Fruit fly (Drosophila melanogaster) whole organism, embryonic: ENCODE measurements around the gene CG9920.

Source experiments
- Abd-B ChIP-seq: fragments of 200-800 bp; sonication (Bioruptor generic); optimal IDR thresholded peaks from 2 replicates; lab custom pipeline; 2018; ENCODE audit warnings: missing biosample characterization, mild to moderate bottlenecking, missing genetic modification characterization, moderate library complexity
- Antp ChIP-seq: fragments of 200-800 bp; sonication (Bioruptor generic); optimal IDR thresholded peaks from 3 replicates; lab custom pipeline; 2016; ENCODE audit warnings: missing biosample characterization, missing genetic modification characterization
- Blimp-1 ChIP-seq: fragments of 200-800 bp; sonication (Bioruptor generic); optimal IDR thresholded peaks from 3 replicates; lab custom pipeline; 2018; ENCODE audit warnings: missing biosample characterization, missing genetic modification characterization, mild to moderate bottlenecking, moderate library complexity, missing genetic modification reagents
- C15 ChIP-seq: fragments of 200-800 bp; sonication (Bioruptor generic); IDR thresholded peaks from 3 replicates; pipeline ENCODE4 v1.3.6; 2022; ENCODE audit warnings: missing biosample characterization, missing genetic modification characterization
- CG10321 ChIP-seq: fragments of 200-800 bp; sonication (Bioruptor generic); IDR thresholded peaks from 2 replicates; pipeline ENCODE4 v1.3.6; 2022; ENCODE audit warnings: missing biosample characterization, missing genetic modification characterization
- CG10654 ChIP-seq: fragments of 200-800 bp; sonication (Bioruptor generic); optimal IDR thresholded peaks from 2 replicates; lab custom pipeline; 2016; ENCODE audit warnings: missing biosample characterization, missing genetic modification characterization
- CG12219 ChIP-seq: fragments of 200-800 bp; sonication (Bioruptor generic); optimal IDR thresholded peaks from 3 replicates; lab custom pipeline; 2018; ENCODE audit warnings: missing biosample characterization, mild to moderate bottlenecking, missing genetic modification characterization
- CG12391 ChIP-seq: fragments of 200-800 bp; sonication (Bioruptor generic); optimal IDR thresholded peaks from 3 replicates; lab custom pipeline; 2018; ENCODE audit warnings: missing biosample characterization, mild to moderate bottlenecking, missing genetic modification characterization, moderate library complexity
- CG14710 ChIP-seq: fragments of 200-800 bp; sonication (Bioruptor generic); optimal IDR thresholded peaks from 3 replicates; lab custom pipeline; 2019; ENCODE audit warnings: missing biosample characterization, mild to moderate bottlenecking, missing genetic modification characterization, moderate library complexity
- CG16813 ChIP-seq: fragments of 200-800 bp; sonication (Bioruptor generic); IDR thresholded peaks from 3 replicates; pipeline ENCODE4 v1.3.6; 2022; ENCODE audit warnings: missing biosample characterization, missing genetic modification characterization; ENCODE audit not compliant: partially characterized antibody
- CG17186 ChIP-seq: fragments of 200-800 bp; sonication (Bioruptor generic); optimal IDR thresholded peaks from 3 replicates; lab custom pipeline; 2017; ENCODE audit warnings: missing biosample characterization, missing genetic modification reagents, missing genetic modification characterization
- CG17361 ChIP-seq: fragments of 200-800 bp; sonication (Bioruptor generic); IDR thresholded peaks from 3 replicates; pipeline ENCODE4 v1.3.6; 2022; ENCODE audit warnings: missing biosample characterization, missing genetic modification characterization
- CG1832 ChIP-seq: fragments of 200-800 bp; sonication (Bioruptor generic); optimal IDR thresholded peaks from 2 replicates; lab custom pipeline; 2017; ENCODE audit warnings: missing biosample characterization, mild to moderate bottlenecking, missing genetic modification characterization, inconsistent platforms
- CG2116 ChIP-seq: fragments of 200-800 bp; sonication (Bioruptor generic); optimal IDR thresholded peaks from 3 replicates; lab custom pipeline; 2018; ENCODE audit warnings: missing biosample characterization, mild to moderate bottlenecking, missing genetic modification characterization
- CG31388 ChIP-seq: fragments of 200-800 bp; sonication (Bioruptor generic); optimal IDR thresholded peaks from 2 replicates; lab custom pipeline; 2016; ENCODE audit warnings: missing biosample characterization, missing genetic modification characterization
- CG3838 ChIP-seq: fragments of 200-800 bp; sonication (Bioruptor generic); optimal IDR thresholded peaks from 3 replicates; lab custom pipeline; 2016; ENCODE audit warnings: missing biosample characterization, missing genetic modification characterization
- CG4424 ChIP-seq: fragments of 200-800 bp; sonication (Bioruptor generic); optimal IDR thresholded peaks from 3 replicates; lab custom pipeline; 2016; ENCODE audit warnings: missing biosample characterization, missing genetic modification characterization
- CG8944 ChIP-seq: fragments of 200-800 bp; sonication (Bioruptor generic); optimal IDR thresholded peaks from 3 replicates; lab custom pipeline; 2016; ENCODE audit warnings: missing biosample characterization, missing genetic modification characterization
- Chrac-16 ChIP-seq: fragments of 200-800 bp; sonication (Bioruptor generic); optimal IDR thresholded peaks from 3 replicates; lab custom pipeline; 2016; ENCODE audit warnings: missing biosample characterization, missing genetic modification characterization
- CkIIα-i1 ChIP-seq: fragments of 200-800 bp; sonication (Bioruptor generic); IDR thresholded peaks from 2 replicates; pipeline ENCODE4 v1.3.6; 2022; ENCODE audit warnings: missing biosample characterization, missing genetic modification characterization
- GATAe ChIP-seq: fragments of 200-800 bp; sonication (Bioruptor generic); conservative IDR thresholded peaks from 2 replicates; pipeline ENCODE4 v1.3.6; 2022; ENCODE audit warnings: missing biosample characterization, missing genetic modification characterization
- Hmr ChIP-seq: fragments of 200-800 bp; sonication (Bioruptor generic); optimal IDR thresholded peaks from 3 replicates; lab custom pipeline; 2017; ENCODE audit warnings: mild to moderate bottlenecking, missing biosample characterization, missing genetic modification reagents, missing genetic modification characterization
- Neu2 ChIP-seq: fragments of 200-800 bp; sonication (Bioruptor generic); optimal IDR thresholded peaks from 3 replicates; lab custom pipeline; 2016; ENCODE audit warnings: missing biosample characterization, missing genetic modification characterization, borderline replicate concordance
- Opbp ChIP-seq: fragments of 200-800 bp; sonication (Bioruptor generic); IDR thresholded peaks from 3 replicates; pipeline ENCODE4 v1.3.6; 2022; ENCODE audit warnings: missing biosample characterization, missing genetic modification characterization; ENCODE audit not compliant: partially characterized antibody
- Ptx1 ChIP-seq: fragments of 200-800 bp; sonication (Bioruptor generic); IDR thresholded peaks from 2 replicates; pipeline ENCODE4 v1.3.6; 2022; ENCODE audit warnings: missing biosample characterization, missing genetic modification characterization
- Ravus ChIP-seq: fragments of 200-800 bp; sonication (Bioruptor generic); IDR thresholded peaks from 2 replicates; pipeline ENCODE4 v1.3.6; 2022; ENCODE audit warnings: missing biosample characterization, missing genetic modification characterization
- Tbp ChIP-seq: fragments of >200 bp; optimal IDR thresholded peaks from 2 replicates; lab custom pipeline; 2018; ENCODE audit warnings: missing biosample characterization, missing genetic modification characterization
- al ChIP-seq: fragments of 200-800 bp; sonication (Bioruptor generic); IDR thresholded peaks from 2 replicates; pipeline ENCODE4 v1.3.6; 2022; ENCODE audit warnings: missing biosample characterization, missing genetic modification characterization
- az2 ChIP-seq: fragments of 200-800 bp; sonication (Bioruptor generic); optimal IDR thresholded peaks from 3 replicates; lab custom pipeline; 2016; ENCODE audit warnings: missing biosample characterization, missing genetic modification characterization
- bsh ChIP-seq, 2 experiments: fragments of 200-800 bp; sonication (Bioruptor generic); optimal IDR thresholded peaks; 2 replicates each; lab custom pipeline; 2017 to 2018; ENCODE audit warnings: mild to moderate bottlenecking in 2 of 2, missing biosample characterization in 2 of 2, missing genetic modification characterization in 2 of 2, moderate library complexity in 1 of 2
- crp ChIP-seq, 2 experiments: fragments of 200-800 bp; sonication (Bioruptor generic); optimal IDR thresholded peaks; 2 replicates in 1 of 2; 3 replicates in 1 of 2; lab custom pipeline; 2017; ENCODE audit warnings: missing biosample characterization in 2 of 2, missing genetic modification characterization in 2 of 2, mild to moderate bottlenecking in 1 of 2, moderate library complexity in 1 of 2
- cwo ChIP-seq: fragments of 200-800 bp; sonication (Bioruptor generic); optimal IDR thresholded peaks from 3 replicates; lab custom pipeline; 2017; ENCODE audit warnings: missing biosample characterization, missing genetic modification characterization, mild to moderate bottlenecking, moderate library complexity, missing genetic modification reagents
- da ChIP-seq: fragments of 200-800 bp; sonication (Bioruptor generic); optimal IDR thresholded peaks from 2 replicates; lab custom pipeline; 2016; ENCODE audit warnings: missing biosample characterization, missing genetic modification characterization
- dpn ChIP-seq, 2 experiments: fragments of 200-800 bp; sonication (Bioruptor generic); optimal IDR thresholded peaks; 3 replicates each; lab custom pipeline; 2016; ENCODE audit warnings: missing biosample characterization in 2 of 2, missing genetic modification characterization in 2 of 2
- emc ChIP-seq: fragments of 200-800 bp; sonication (Bioruptor generic); optimal IDR thresholded peaks from 2 replicates; lab custom pipeline; 2016; ENCODE audit warnings: missing biosample characterization, missing genetic modification characterization
- en ChIP-seq: fragments of 200-800 bp; sonication (Bioruptor generic); optimal IDR thresholded peaks from 2 replicates; lab custom pipeline; 2016; ENCODE audit warnings: missing biosample characterization, missing genetic modification characterization
- grau ChIP-seq: fragments of 200-800 bp; optimal IDR thresholded peaks from 3 replicates; lab custom pipeline; 2019; ENCODE audit warnings: missing biosample characterization, mild to moderate bottlenecking, missing genetic modification characterization, moderate library complexity
- gsb ChIP-seq: fragments of 200-800 bp; sonication (Bioruptor generic); IDR thresholded peaks from 2 replicates; pipeline ENCODE4 v1.3.6; 2022; ENCODE audit warnings: missing biosample characterization, missing genetic modification characterization
- hb ChIP-seq: fragments of 200-800 bp; sonication (Bioruptor generic); IDR thresholded peaks from 3 replicates; pipeline ENCODE4 v1.3.6; 2022; ENCODE audit warnings: missing biosample characterization, missing genetic modification characterization; ENCODE audit not compliant: partially characterized antibody
- pan ChIP-seq, 4 experiments: fragments of >200 bp in 3 of 4; fragments of 200-800 bp in 1 of 4; sonication (Bioruptor generic) in 1 of 4; optimal IDR thresholded peaks in 3 of 4; IDR thresholded peaks in 1 of 4; 2 replicates each; pipeline versions ENCODE4 v1.3.6 to Lab custom; 2017 to 2022; ENCODE audit warnings: missing biosample characterization in 2 of 4, missing genetic modification characterization in 2 of 4, mixed read lengths in 1 of 4
- phol ChIP-seq: fragments of 200-800 bp; sonication (Bioruptor generic); optimal IDR thresholded peaks from 3 replicates; lab custom pipeline; 2018; ENCODE audit warnings: missing biosample characterization, mild to moderate bottlenecking, missing genetic modification characterization, moderate library complexity
- sens-2 ChIP-seq: fragments of 200-800 bp; sonication (Bioruptor generic); IDR thresholded peaks from 2 replicates; pipeline ENCODE4 v1.3.6; 2022; ENCODE audit warnings: missing biosample characterization, missing genetic modification characterization
- sim ChIP-seq: fragments of 200-800 bp; sonication (Bioruptor generic); IDR thresholded peaks from 2 replicates; pipeline ENCODE4 v1.3.6; 2022; ENCODE audit warnings: missing biosample characterization, missing genetic modification characterization
- sob ChIP-seq: fragments of 200-800 bp; sonication (Bioruptor generic); IDR thresholded peaks from 2 replicates; pipeline ENCODE4 v1.3.6; 2022; ENCODE audit warnings: missing biosample characterization, missing genetic modification characterization
- sr ChIP-seq: fragments of 200-800 bp; sonication (Bioruptor generic); IDR thresholded peaks from 3 replicates; pipeline ENCODE4 v1.3.6; 2022; ENCODE audit warnings: missing biosample characterization, missing genetic modification characterization
- tx ChIP-seq: fragments of 200-800 bp; sonication (Bioruptor generic); optimal IDR thresholded peaks from 2 replicates; lab custom pipeline; 2016; ENCODE audit warnings: missing biosample characterization, missing genetic modification characterization
- unpg ChIP-seq: fragments of 200-800 bp; sonication (Bioruptor generic); optimal IDR thresholded peaks from 3 replicates; lab custom pipeline; 2018; ENCODE audit warnings: missing biosample characterization, mild to moderate bottlenecking, missing genetic modification characterization, moderate library complexity
- vnd ChIP-seq: fragments of 200-800 bp; sonication (Bioruptor generic); IDR thresholded peaks from 3 replicates; pipeline ENCODE4 v1.3.6; 2022; ENCODE audit warnings: missing biosample characterization, missing genetic modification characterization; ENCODE audit not compliant: partially characterized antibody

CG9920 gene

dm6 chr3R:14088887-14089567 is 8.9 kb downstream of the CG9920 start, which contains the start of gene Npc2b (continued):
- TF ChIP-seq crp (GFP tag; optimal IDR thresholded peaks at IDR 0.05; lab: Kevin White, UChicago) (no peak), CG12391 (peak; percentile 68), Blimp-1 (GFP tag; lab: Kevin White, UChicago) (peak; percentile 68), Tbp (GFP tag; lab: Kevin White, UChicago) (no peak), vnd (GFP tag; lab: Robert Waterston, UW) (no peak), CG3838 (GFP tag; lab: Kevin White, UChicago) (peak; percentile 17), sens-2 (no peak), en (GFP tag; lab: Kevin White, UChicago) (peak; percentile 54), Opbp (GFP tag; lab: Robert Waterston, UW) (peak; percentile 65; the same call in 2 of the 3 replicates), CG17361 (GFP tag; lab: Robert Waterston, UW) (peak; percentile 36; the same call in 1 of the 3 replicates), gsb (no peak), CG12219 (GFP tag; lab: Kevin White, UChicago) (no peak), CG17186 (GFP tag; lab: Kevin White, UChicago) (no peak), Ptx1 (peak; percentile 44; the same call in 1 of the 2 replicates), CG2116 (GFP tag; lab: Kevin White, UChicago) (peak; percentile 20), pan (optimal IDR thresholded peaks at IDR 0.05; lab: Kevin White, UChicago) (no peak), pan (GFP tag; optimal IDR thresholded peaks at IDR 0.05 in 1 of 2, IDR thresholded peaks at IDR 0.05 in 1 of 2) (no peak), CG1832 (GFP tag; lab: Kevin White, UChicago) (no peak), az2 (peak; percentile 64), tx (peak; percentile 15), grau (tag; lab: Kevin White, UChicago) (peak; percentile 63), CkIIα-i1 (GFP tag; lab: Robert Waterston, UW) (no peak), CG16813 (peak; percentile 72), hb (GFP tag; lab: Robert Waterston, UW) (no peak), Chrac-16 (GFP tag; lab: Kevin White, UChicago) (peak; percentile 70), C15 (GFP tag; lab: Robert Waterston, UW) (no peak), Neu2 (GFP tag; lab: Kevin White, UChicago) (no peak), GATAe (GFP tag; lab: Robert Waterston, UW) (no peak), emc (GFP tag; lab: Kevin White, UChicago) (no peak), Hmr (GFP tag; lab: Kevin White, UChicago) (peak; percentile 72), cwo (GFP tag; lab: Kevin White, UChicago) (peak; percentile 35), sim (GFP tag; lab: Robert Waterston, UW) (no peak), da (GFP tag; lab: Kevin White, UChicago) (no peak), sr (GFP tag; lab: Robert Waterston, UW) (no peak), Ravus (GFP tag; lab: Robert Waterston, UW) (no peak), bsh (GFP tag; optimal IDR thresholded peaks at IDR 0.05; lab: Kevin White, UChicago) (peak; percentile 0 to 48), CG8944 (peak; percentile 62), CG14710 (tag; lab: Kevin White, UChicago) (peak; percentile 26), CG4424 (GFP tag; lab: Kevin White, UChicago) (peak; percentile 22), CG10654 (no peak), unpg (GFP tag; lab: Kevin White, UChicago) (peak; percentile 58), phol (tag; lab: Kevin White, UChicago) (peak; percentile 39), al (GFP tag; lab: Robert Waterston, UW) (0 out of 2 replicates have a peak, but pooled peaks have one; percentile 21), dpn (GFP tag; optimal IDR thresholded peaks at IDR 0.05; lab: Kevin White, UChicago) (peak; percentile 54 to 76), CG31388 (GFP tag; lab: Kevin White, UChicago) (peak; percentile 18), Antp (GFP tag; lab: Kevin White, UChicago) (peak; percentile 33), sob (peak; percentile 39; the same call in 1 of the 2 replicates), Abd-B (peak; percentile 42), CG10321 (GFP tag; lab: Robert Waterston, UW) (no peak)
